Worm (Caenorhabditis elegans): ENCODE measurements around the gene C29A12.22.

C29A12.22 gene

ce11 chrV:10814333-10814732 lies 2.5 kb downstream of the C29A12.22 start:
- TF ChIP-seq fkh-3 (tag; optimal IDR thresholded peaks at IDR 0.05): no peak
- TF ChIP-seq ama-1 (optimal IDR thresholded peaks at IDR 0.05): no peak
- TF ChIP-seq ama-1 (GFP tag; optimal IDR thresholded peaks at IDR 0.05): no peak
- no peak for TF ChIP-seq snpc-1.3 (tag; optimal IDR thresholded peaks at IDR 0.05; ENCODE audit: insufficient read depth)
- no peak for TF ChIP-seq ztf-18 (tag; optimal IDR thresholded peaks at IDR 0.05)
- no peak for TF ChIP-seq D2030.7 (GFP tag; IDR thresholded peaks at IDR 0.05)
- TF ChIP-seq Y67H2A.10 (GFP tag; conservative IDR thresholded peaks at IDR 0.05): no peak
- no peak for TF ChIP-seq hmg-20 (GFP tag; IDR thresholded peaks at IDR 0.05)
- TF ChIP-seq mcd-1 (GFP tag; IDR thresholded peaks at IDR 0.05): no peak
- TF ChIP-seq ZK185.1 (tag; optimal IDR thresholded peaks at IDR 0.05; ENCODE audit: poor library complexity, severe bottlenecking): no peak
- no peak for TF ChIP-seq hlh-12 (tag; optimal IDR thresholded peaks at IDR 0.05)
- TF ChIP-seq B0035.1 (tag; optimal IDR thresholded peaks at IDR 0.05): no peak
- no peak for TF ChIP-seq snpc-1.1 (tag; optimal IDR thresholded peaks at IDR 0.05; ENCODE audit: insufficient read depth)
- TF ChIP-seq nfya-2 (GFP tag; IDR thresholded peaks at IDR 0.05): no peak
- TF ChIP-seq bed-1 (GFP tag; IDR thresholded peaks at IDR 0.05): no peak
- no peak for TF ChIP-seq him-1 (tag; optimal IDR thresholded peaks at IDR 0.05)

- TF ChIP-seq ama-1 (optimal IDR thresholded peaks at IDR 0.05): no peak
- TF ChIP-seq ama-1 (GFP tag; optimal IDR thresholded peaks at IDR 0.05): peak in 1 of 2 experiments; percentile 21
- TF ChIP-seq rpc-1 (optimal IDR thresholded peaks at IDR 0.05): no peak
- no peak for TF ChIP-seq rpc-1 (tag; optimal IDR thresholded peaks at IDR 0.05)
- TF ChIP-seq lin-26 (GFP tag; IDR thresholded peaks at IDR 0.05): no peak
- TF ChIP-seq somi-1 (GFP tag; optimal IDR thresholded peaks at IDR 0.05): no peak
- TF ChIP-seq bed-1 (GFP tag; IDR thresholded peaks at IDR 0.05): no peak
- TF ChIP-seq C17E4.6 (GFP tag; IDR thresholded peaks at IDR 0.05): no peak
- TF ChIP-seq K12H6.12 (tag; optimal IDR thresholded peaks at IDR 0.05): no peak
- no peak for TF ChIP-seq nhr-179 (tag; optimal IDR thresholded peaks at IDR 0.05)
- no peak for TF ChIP-seq hsf-1 (GFP tag; IDR thresholded peaks at IDR 0.05)
Observed at ce11 chrV:10816831-10817230, 5.0 kb downstream of the C29A12.22 start.

- TF ChIP-seq ceh-91 (GFP tag; IDR thresholded peaks at IDR 0.05) (no peak), hsf-1 (GFP tag; IDR thresholded peaks at IDR 0.05) (no peak), B0336.3 (GFP tag; IDR thresholded peaks at IDR 0.05) (no peak), nhr-80 (tag; optimal IDR thresholded peaks at IDR 0.05) (no peak), lin-35 (GFP tag; optimal IDR thresholded peaks at IDR 0.05) (no peak), ccch-3 (GFP tag; optimal IDR thresholded peaks at IDR 0.05) (no peak), sea-2 (GFP tag; IDR thresholded peaks at IDR 0.05) (no peak), sptf-2 (GFP tag; optimal IDR thresholded peaks at IDR 0.05) (no peak), ztf-26 (tag; optimal IDR thresholded peaks at IDR 0.05) (no peak), tbx-9 (tag; optimal IDR thresholded peaks at IDR 0.05; ENCODE audit: borderline replicate concordance) (no peak)
Observed at ce11 chrV:10818498-10818897, 6.6 kb downstream of the C29A12.22 start.

ce11 chrV:10824711-10825110 lies 12.8 kb downstream of the C29A12.22 start, which contains the start of gene nrx-1:
Gene nrx-1, plus strand, starts transcription at chrV:10825011.
- TF ChIP-seq xnd-1 (tag; optimal IDR thresholded peaks at IDR 0.05) (no peak), atf-7 (tag; optimal IDR thresholded peaks at IDR 0.05) (no peak), dpl-1 (GFP tag; optimal IDR thresholded peaks at IDR 0.05) (no peak), chd-7 (tag; optimal IDR thresholded peaks at IDR 0.05) (no peak), nhr-27 (tag; optimal IDR thresholded peaks at IDR 0.05) (no peak), unc-130 (GFP tag; optimal IDR thresholded peaks at IDR 0.05) (no peak), bed-1 (GFP tag; IDR thresholded peaks at IDR 0.05) (no peak), ztf-25 (GFP tag; IDR thresholded peaks at IDR 0.05) (no peak), B0261.1 (tag; optimal IDR thresholded peaks at IDR 0.05) (no peak), lin-40 (tag; optimal IDR thresholded peaks at IDR 0.05) (no peak), rcor-1 (GFP tag; IDR thresholded peaks at IDR 0.05) (no peak), B0019.2 (GFP tag; conservative IDR thresholded peaks at IDR 0.05) (no peak), ceh-58 (GFP tag; IDR thresholded peaks at IDR 0.05) (no peak), C06A6.2 (GFP tag; conservative IDR thresholded peaks at IDR 0.05) (no peak)

All from whole organism, young adult.